Fruit fly (Drosophila melanogaster) whole organism, embryonic: Measurements from ENCODE around the gene CG32645.

Experiments
- Adf1 ChIP-seq: fragments of 200-800 bp; sonication (Bioruptor generic); IDR thresholded peaks from 2 replicates; pipeline ENCODE4 v1.3.6; 2022; ENCODE audit warnings: missing biosample characterization, missing genetic modification characterization
- Aef1 ChIP-seq: fragments of 200-800 bp; sonication (Bioruptor generic); IDR thresholded peaks from 3 replicates; pipeline ENCODE4 v1.3.6; 2022; ENCODE audit warnings: missing biosample characterization, missing genetic modification characterization
- CG12071 ChIP-seq: fragments of 200-800 bp; sonication (Bioruptor generic); optimal IDR thresholded peaks from 3 replicates; lab custom pipeline; 2018; ENCODE audit warnings: missing biosample characterization, mild to moderate bottlenecking, missing genetic modification characterization
- CG12104 ChIP-seq: fragments of 200-800 bp; sonication (Bioruptor generic); optimal IDR thresholded peaks from 3 replicates; lab custom pipeline; 2016; ENCODE audit warnings: missing biosample characterization, missing genetic modification characterization
- CG13287 ChIP-seq: fragments of 200-800 bp; sonication (Bioruptor generic); IDR thresholded peaks from 2 replicates; pipeline ENCODE4 v1.3.6; 2022; ENCODE audit warnings: missing biosample characterization, missing genetic modification characterization; ENCODE audit not compliant: partially characterized antibody
- CG14441 ChIP-seq: fragments of 200-800 bp; sonication (Bioruptor generic); IDR thresholded peaks from 2 replicates; pipeline ENCODE4 v1.3.6; 2022; ENCODE audit warnings: missing biosample characterization, missing genetic modification characterization
- CG15011 ChIP-seq: fragments of 200-800 bp; sonication (Bioruptor generic); optimal IDR thresholded peaks from 3 replicates; lab custom pipeline; 2018; ENCODE audit warnings: missing biosample characterization, mild to moderate bottlenecking, missing genetic modification characterization
- CG16815 ChIP-seq: fragments of 200-800 bp; sonication (Bioruptor generic); optimal IDR thresholded peaks from 3 replicates; lab custom pipeline; 2017; ENCODE audit warnings: missing biosample characterization, mild to moderate bottlenecking, missing genetic modification characterization
- CG17328 ChIP-seq: fragments of 200-800 bp; sonication (Bioruptor generic); IDR thresholded peaks from 2 replicates; pipeline ENCODE4 v1.3.6; 2022; ENCODE audit warnings: missing biosample characterization, missing genetic modification characterization
- CG17912 ChIP-seq: fragments of 200-800 bp; sonication (Bioruptor generic); optimal IDR thresholded peaks from 2 replicates; lab custom pipeline; 2018; ENCODE audit warnings: missing biosample characterization, mild to moderate bottlenecking, missing genetic modification characterization
- CG18476 ChIP-seq: fragments of 200-800 bp; sonication (Bioruptor generic); optimal IDR thresholded peaks from 2 replicates; lab custom pipeline; 2016; ENCODE audit warnings: missing biosample characterization, mild to moderate bottlenecking, missing genetic modification characterization
- CG2129 ChIP-seq: fragments of 200-800 bp; sonication (Bioruptor generic); IDR thresholded peaks from 2 replicates; pipeline ENCODE4 v1.3.6; 2022; ENCODE audit warnings: missing biosample characterization, missing genetic modification characterization; ENCODE audit not compliant: partially characterized antibody
- CG30020 ChIP-seq: fragments of 200-800 bp; optimal IDR thresholded peaks from 2 replicates; lab custom pipeline; 2019; ENCODE audit warnings: missing biosample characterization, mild to moderate bottlenecking, missing genetic modification characterization, moderate library complexity
- CG30431 ChIP-seq: fragments of 200-800 bp; sonication (Bioruptor generic); optimal IDR thresholded peaks from 2 replicates; lab custom pipeline; 2017; ENCODE audit warnings: missing biosample characterization, missing genetic modification characterization
- CG3065 ChIP-seq: fragments of 200-800 bp; sonication (Bioruptor generic); optimal IDR thresholded peaks from 2 replicates; lab custom pipeline; 2016; ENCODE audit warnings: missing biosample characterization, missing genetic modification characterization
- CG32772 ChIP-seq: fragments of 200-800 bp; sonication (Bioruptor generic); IDR thresholded peaks from 2 replicates; pipeline ENCODE4 v1.3.6; 2022; ENCODE audit warnings: missing biosample characterization, missing genetic modification characterization
- CG3995 ChIP-seq: fragments of 200-800 bp; sonication (Bioruptor generic); optimal IDR thresholded peaks from 3 replicates; lab custom pipeline; 2016; ENCODE audit warnings: missing biosample characterization, missing genetic modification characterization
- CG4730 ChIP-seq: fragments of 200-800 bp; sonication (Bioruptor generic); IDR thresholded peaks from 2 replicates; pipeline ENCODE4 v1.3.6; 2022; ENCODE audit warnings: missing biosample characterization, missing genetic modification characterization
- CG6272 ChIP-seq: fragments of 200-800 bp; sonication (Bioruptor generic); IDR thresholded peaks from 2 replicates; pipeline ENCODE4 v1.3.6; 2022; ENCODE audit warnings: missing biosample characterization, missing genetic modification characterization
- CG7987 ChIP-seq: fragments of 200-800 bp; sonication (Bioruptor generic); optimal IDR thresholded peaks from 2 replicates; lab custom pipeline; 2018; ENCODE audit warnings: missing biosample characterization, mild to moderate bottlenecking, missing genetic modification characterization, moderate library complexity
- CG8944 ChIP-seq: fragments of 200-800 bp; sonication (Bioruptor generic); optimal IDR thresholded peaks from 3 replicates; lab custom pipeline; 2016; ENCODE audit warnings: missing biosample characterization, missing genetic modification characterization
- Dip2 ChIP-seq: fragments of 200-800 bp; sonication (Bioruptor generic); IDR thresholded peaks from 2 replicates; pipeline ENCODE4 v1.3.6; 2022; ENCODE audit warnings: missing biosample characterization, missing genetic modification characterization
- Gsc ChIP-seq: fragments of 200-800 bp; sonication (Bioruptor generic); IDR thresholded peaks from 2 replicates; pipeline ENCODE4 v1.3.6; 2022; ENCODE audit warnings: missing biosample characterization, missing genetic modification characterization
- HmgZ ChIP-seq: fragments of 200-800 bp; sonication (Bioruptor generic); optimal IDR thresholded peaks from 2 replicates; lab custom pipeline; 2018; ENCODE audit warnings: missing biosample characterization, mild to moderate bottlenecking, missing genetic modification characterization
- MESR4 ChIP-seq: fragments of 200-800 bp; sonication (Bioruptor generic); optimal IDR thresholded peaks from 2 replicates; lab custom pipeline; 2018; ENCODE audit warnings: missing biosample characterization, mild to moderate bottlenecking, missing genetic modification characterization, moderate library complexity
- MTF-1 ChIP-seq: fragments of 200-800 bp; sonication (Bioruptor generic); optimal IDR thresholded peaks from 2 replicates; lab custom pipeline; 2018; ENCODE audit warnings: missing biosample characterization, mild to moderate bottlenecking, missing genetic modification characterization, borderline replicate concordance
- Nf-YB ChIP-seq: fragments of 200-800 bp; sonication (Bioruptor generic); optimal IDR thresholded peaks from 3 replicates; lab custom pipeline; 2019; ENCODE audit warnings: missing biosample characterization, mild to moderate bottlenecking, missing genetic modification characterization, moderate library complexity
- Oli ChIP-seq: fragments of 200-800 bp; sonication (Bioruptor generic); optimal IDR thresholded peaks from 2 replicates; lab custom pipeline; 2018; ENCODE audit warnings: missing biosample characterization, mild to moderate bottlenecking, missing genetic modification characterization, moderate library complexity
- Sin3A ChIP-seq: fragments of >200 bp; optimal IDR thresholded peaks from 2 replicates; lab custom pipeline; 2018
- btn ChIP-seq: fragments of 200-800 bp; sonication (Bioruptor generic); optimal IDR thresholded peaks from 2 replicates; lab custom pipeline; 2016; ENCODE audit warnings: missing biosample characterization, missing genetic modification characterization
- chn ChIP-seq: fragments of 200-800 bp; sonication (Bioruptor generic); optimal IDR thresholded peaks from 2 replicates; lab custom pipeline; 2016; ENCODE audit warnings: missing biosample characterization, missing genetic modification characterization
- cwo ChIP-seq: fragments of 200-800 bp; sonication (Bioruptor generic); optimal IDR thresholded peaks from 3 replicates; lab custom pipeline; 2017; ENCODE audit warnings: missing biosample characterization, missing genetic modification characterization, mild to moderate bottlenecking, moderate library complexity, missing genetic modification reagents
- dmrt11E ChIP-seq: fragments of 200-800 bp; sonication (Bioruptor generic); optimal IDR thresholded peaks from 3 replicates; lab custom pipeline; 2018; ENCODE audit warnings: missing biosample characterization, mild to moderate bottlenecking, missing genetic modification characterization, moderate library complexity
- fd102C ChIP-seq: fragments of 200-800 bp; sonication (Bioruptor generic); optimal IDR thresholded peaks from 2 replicates; lab custom pipeline; 2018; ENCODE audit warnings: missing biosample characterization, mild to moderate bottlenecking, missing genetic modification characterization, moderate library complexity
- grn ChIP-seq: fragments of 200-800 bp; sonication (Bioruptor generic); optimal IDR thresholded peaks from 3 replicates; lab custom pipeline; 2017; ENCODE audit warnings: missing biosample characterization, missing genetic modification characterization
- ind ChIP-seq: fragments of 200-800 bp; sonication (Bioruptor generic); optimal IDR thresholded peaks from 3 replicates; lab custom pipeline; 2016; ENCODE audit warnings: missing biosample characterization, missing genetic modification characterization
- mld ChIP-seq: fragments of 200-800 bp; sonication (Bioruptor generic); IDR thresholded peaks from 3 replicates; pipeline ENCODE4 v1.3.6; 2022; ENCODE audit warnings: missing biosample characterization, missing genetic modification characterization; ENCODE audit not compliant: partially characterized antibody
- nau ChIP-seq: fragments of 200-800 bp; sonication (Bioruptor generic); optimal IDR thresholded peaks from 3 replicates; lab custom pipeline; 2017; ENCODE audit warnings: missing biosample characterization, mild to moderate bottlenecking, missing genetic modification characterization, missing genetic modification reagents
- pita ChIP-seq: fragments of 200-800 bp; sonication (Bioruptor generic); optimal IDR thresholded peaks from 2 replicates; lab custom pipeline; 2017; ENCODE audit warnings: missing biosample characterization, mild to moderate bottlenecking, missing genetic modification characterization
- prd ChIP-seq, 3 experiments: fragments of >200 bp in 2 of 3; fragments of 200-800 bp in 1 of 3; sonication (Bioruptor generic) in 1 of 3; optimal IDR thresholded peaks in 2 of 3; IDR thresholded peaks in 1 of 3; 2 replicates in 2 of 3; 3 replicates in 1 of 3; pipeline versions ENCODE4 v1.3.6 to Lab custom; 2017 to 2022; ENCODE audit warnings: missing biosample characterization in 1 of 3, missing genetic modification characterization in 1 of 3
- row ChIP-seq: fragments of 200-800 bp; sonication (Bioruptor generic); IDR thresholded peaks from 3 replicates; pipeline ENCODE4 v1.3.6; 2022; ENCODE audit warnings: missing biosample characterization, missing genetic modification characterization
- scrt ChIP-seq: fragments of 200-800 bp; sonication (Bioruptor generic); optimal IDR thresholded peaks from 2 replicates; lab custom pipeline; 2018; ENCODE audit warnings: missing biosample characterization, mild to moderate bottlenecking, missing genetic modification characterization, moderate library complexity
- sens-2 ChIP-seq: fragments of 200-800 bp; sonication (Bioruptor generic); IDR thresholded peaks from 2 replicates; pipeline ENCODE4 v1.3.6; 2022; ENCODE audit warnings: missing biosample characterization, missing genetic modification characterization
- sqz ChIP-seq: fragments of 200-800 bp; sonication (Bioruptor generic); optimal IDR thresholded peaks from 3 replicates; lab custom pipeline; 2018; ENCODE audit warnings: missing biosample characterization, mild to moderate bottlenecking, missing genetic modification characterization
- stwl ChIP-seq: fragments of 200-800 bp; sonication (Bioruptor generic); optimal IDR thresholded peaks from 3 replicates; lab custom pipeline; 2018; ENCODE audit warnings: missing biosample characterization, mild to moderate bottlenecking, missing genetic modification characterization, moderate library complexity
- tgo ChIP-seq: fragments of 200-800 bp; sonication (Bioruptor generic); IDR thresholded peaks from 3 replicates; pipeline ENCODE4 v1.3.6; 2022; ENCODE audit warnings: missing biosample characterization, missing genetic modification characterization
- wdn ChIP-seq: fragments of 200-800 bp; sonication (Bioruptor generic); IDR thresholded peaks from 2 replicates; pipeline ENCODE4 v1.3.6; 2022; ENCODE audit warnings: missing biosample characterization, missing genetic modification characterization
- zen2 ChIP-seq: fragments of 200-800 bp; sonication (Bioruptor generic); IDR thresholded peaks from 3 replicates; pipeline ENCODE4 v1.3.6; 2022; ENCODE audit warnings: missing biosample characterization, missing genetic modification characterization; ENCODE audit not compliant: partially characterized antibody

CG32645 gene

dm6 chrX:13134811-13135210 lies 4.2 kb upstream of the CG32645 start (continued):
- TF ChIP-seq Oli: no peak
- no peak for TF ChIP-seq sqz (GFP tag; lab: Kevin White, UChicago)

dm6 chrX:13135702-13136101 lies 3.3 kb upstream of the CG32645 start:
- TF ChIP-seq CG16815 (GFP tag; lab: Kevin White, UChicago): no peak
- peak; percentile 9 for TF ChIP-seq Nf-YB (GFP tag; lab: Kevin White, UChicago)
- TF ChIP-seq zen2: no peak
- peak; percentile 43 for TF ChIP-seq CG12104 (GFP tag; lab: Kevin White, UChicago)
- no peak for TF ChIP-seq fd102C (GFP tag; lab: Kevin White, UChicago)
- peak; percentile 74 for TF ChIP-seq ind (GFP tag; lab: Kevin White, UChicago)
- peak; percentile 57 for TF ChIP-seq CG8944 (GFP tag; lab: Kevin White, UChicago)
- 0 out of 2 replicates have a peak, but pooled peaks have one; percentile 39 for TF ChIP-seq sens-2 (GFP tag; lab: Robert Waterston, UW)
- TF ChIP-seq CG3995: no peak
- TF ChIP-seq CG32772: 0 out of 2 replicates have a peak, but pooled peaks have one; percentile 35
- no peak for TF ChIP-seq grn (GFP tag; lab: Kevin White, UChicago)
- TF ChIP-seq cwo: peak; percentile 39
- no peak for TF ChIP-seq CG17912
- TF ChIP-seq nau: peak; percentile 33
- peak; percentile 48; the same call in 1 of the 3 replicates for TF ChIP-seq Aef1 (GFP tag; lab: Robert Waterston, UW)
- no peak for TF ChIP-seq CG7987 (GFP tag; lab: Kevin White, UChicago)
- TF ChIP-seq CG17328: peak; percentile 64
- TF ChIP-seq CG6272: no peak
- peak; percentile 25 for TF ChIP-seq chn (GFP tag; lab: Kevin White, UChicago)
- no peak for TF ChIP-seq pita (GFP tag; lab: Kevin White, UChicago)
- TF ChIP-seq CG4730 (GFP tag; lab: Robert Waterston, UW): peak; percentile 34; the same call in 1 of the 2 replicates
- TF ChIP-seq MESR4 (GFP tag; lab: Kevin White, UChicago): no peak
- TF ChIP-seq Sin3A (lab: Kevin White, UChicago): no peak
- peak; percentile 28 for TF ChIP-seq CG18476 (GFP tag; lab: Kevin White, UChicago)
- peak; percentile 28 for TF ChIP-seq btn
- TF ChIP-seq CG30431: peak; percentile 5
- peak; percentile 18 for TF ChIP-seq MTF-1 (GFP tag; lab: Kevin White, UChicago)
- no peak for TF ChIP-seq HmgZ (tag; lab: Kevin White, UChicago)
- TF ChIP-seq CG14441 (GFP tag; lab: Robert Waterston, UW): peak; percentile 53
- TF ChIP-seq wdn: 0 out of 2 replicates have a peak, but pooled peaks have one; percentile 8
- TF ChIP-seq Gsc (GFP tag; lab: Robert Waterston, UW): 0 out of 2 replicates have a peak, but pooled peaks have one; percentile 31
- no peak for TF ChIP-seq CG13287 (GFP tag; lab: Robert Waterston, UW)
- no peak for TF ChIP-seq Dip2
- no peak for TF ChIP-seq CG30020 (tag; lab: Kevin White, UChicago)
- TF ChIP-seq CG12071 (GFP tag; lab: Kevin White, UChicago): peak; percentile 60
- peak; percentile 60 for TF ChIP-seq row (GFP tag; lab: Robert Waterston, UW)
- no peak for TF ChIP-seq scrt (GFP tag; lab: Kevin White, UChicago)
- no peak for TF ChIP-seq dmrt11E (tag; lab: Kevin White, UChicago)
- no peak for TF ChIP-seq mld
- peak; percentile 60; the same call in 2 of the 3 replicates for TF ChIP-seq tgo (GFP tag; lab: Robert Waterston, UW)
- no peak for TF ChIP-seq CG3065 (GFP tag; lab: Kevin White, UChicago)
- TF ChIP-seq stwl: no peak
- peak; percentile 20 for TF ChIP-seq CG15011 (GFP tag; lab: Kevin White, UChicago)
- peak; percentile 39 for TF ChIP-seq sqz (GFP tag; lab: Kevin White, UChicago)
- TF ChIP-seq Adf1 (GFP tag; lab: Robert Waterston, UW): no peak
- no peak for TF ChIP-seq prd (optimal IDR thresholded peaks at IDR 0.05; lab: Kevin White, UChicago)
- peak; percentile 70 for TF ChIP-seq prd (GFP tag; IDR thresholded peaks at IDR 0.05; lab: Robert Waterston, UW)
- no peak for TF ChIP-seq CG2129 (GFP tag; lab: Robert Waterston, UW)
